Worm (Caenorhabditis elegans) whole organism, L4 larva: ENCODE measurements around the gene T14G12.12.

Experiments used
- T20F7.1 ChIP-seq: fragments of 200-800 bp; sonication (Bioruptor generic); optimal IDR thresholded peaks from 2 replicates; lab custom pipeline; 2018; ENCODE audit warnings: mild to moderate bottlenecking, missing genetic modification characterization, missing compliant biosample characterization
- Y105C5A.15 ChIP-seq: fragments of 200-800 bp; sonication (Bioruptor generic); IDR thresholded peaks from 2 replicates; pipeline ENCODE4 v1.3.6; 2022; ENCODE audit warnings: missing genetic modification characterization, missing compliant biosample characterization
- ZK546.5 ChIP-seq, 2 experiments: sonication (generic microtip); optimal IDR thresholded peaks; 2 replicates each; lab custom pipeline; 2017; ENCODE audit warnings: missing biosample characterization in 2 of 2, missing genetic modification characterization in 2 of 2
- daf-12 ChIP-seq: fragments of 150-350 bp; optimal IDR thresholded peaks from 2 replicates; lab custom pipeline; 2014; ENCODE audit warnings: missing biosample characterization, missing genetic modification reagents, missing genetic modification characterization
- daf-16 ChIP-seq, 3 experiments: sonication (generic microtip); optimal IDR thresholded peaks; 2 replicates each; lab custom pipeline; 2016 to 2017; ENCODE audit warnings: missing genetic modification characterization in 3 of 3, missing genetic modification reagents in 3 of 3, mild to moderate bottlenecking in 2 of 3, missing compliant biosample characterization in 2 of 3, missing biosample characterization in 1 of 3, moderate library complexity in 1 of 3
- dmd-8 ChIP-seq: fragments of 200-800 bp; sonication (Bioruptor generic); IDR thresholded peaks from 2 replicates; pipeline ENCODE4 v1.3.6; 2022; ENCODE audit warnings: missing genetic modification characterization, missing compliant biosample characterization
- dmd-9 ChIP-seq: fragments of 200-800 bp; sonication (Bioruptor generic); IDR thresholded peaks from 2 replicates; pipeline ENCODE4 v1.3.6; 2022; ENCODE audit warnings: missing genetic modification reagents, missing genetic modification characterization, missing compliant biosample characterization
- dve-1 ChIP-seq: sonication (generic microtip); optimal IDR thresholded peaks from 2 replicates; lab custom pipeline; 2017; ENCODE audit warnings: antibody characterized with exemption, mild to moderate bottlenecking, missing genetic modification characterization, missing compliant biosample characterization; ENCODE audit not compliant: insufficient read depth
- egl-43 ChIP-seq: fragments of 200-800 bp; sonication (Bioruptor generic); IDR thresholded peaks from 2 replicates; pipeline ENCODE4 v1.3.6; 2022; ENCODE audit warnings: missing genetic modification reagents, missing genetic modification characterization, missing compliant biosample characterization
- fos-1 ChIP-seq: fragments of 150-350 bp; optimal IDR thresholded peaks from 2 replicates; lab custom pipeline; 2014; ENCODE audit warnings: missing biosample characterization, missing genetic modification characterization
- gei-8 ChIP-seq: fragments of 200-800 bp; sonication (Bioruptor generic); optimal IDR thresholded peaks from 2 replicates; lab custom pipeline; 2018; ENCODE audit warnings: mild to moderate bottlenecking, missing genetic modification characterization, missing compliant biosample characterization
- hlh-30 ChIP-seq: sonication (generic microtip); optimal IDR thresholded peaks from 2 replicates; lab custom pipeline; 2017; ENCODE audit warnings: antibody characterized with exemption, mild to moderate bottlenecking, missing genetic modification characterization, missing compliant biosample characterization; ENCODE audit not compliant: insufficient read depth
- lim-7 ChIP-seq: fragments of 200-800 bp; sonication (Bioruptor generic); IDR thresholded peaks from 2 replicates; pipeline ENCODE4 v1.3.6; 2022; ENCODE audit warnings: missing genetic modification characterization, missing compliant biosample characterization
- madf-9 ChIP-seq: fragments of 200-800 bp; sonication (Bioruptor generic); conservative IDR thresholded peaks from 2 replicates; pipeline ENCODE4 v1.3.6; 2022; ENCODE audit warnings: missing genetic modification reagents, missing genetic modification characterization, missing compliant biosample characterization
- mdl-1 ChIP-seq, 2 experiments: fragments of 150-350 bp in 1 of 2; sonication (generic microtip) in 1 of 2; optimal IDR thresholded peaks; 2 replicates each; lab custom pipeline; 2014 to 2017; ENCODE audit warnings: missing biosample characterization in 2 of 2, missing genetic modification characterization in 2 of 2
- nhr-10 ChIP-seq: fragments of 150-350 bp; optimal IDR thresholded peaks from 2 replicates; lab custom pipeline; 2014; ENCODE audit warnings: missing biosample characterization, missing genetic modification characterization
- nhr-11 ChIP-seq: fragments of 150-350 bp; optimal IDR thresholded peaks from 2 replicates; lab custom pipeline; 2014; ENCODE audit warnings: missing biosample characterization, missing genetic modification characterization
- nhr-28 ChIP-seq: fragments of 150-350 bp; optimal IDR thresholded peaks from 2 replicates; lab custom pipeline; 2014; ENCODE audit warnings: missing biosample characterization, missing genetic modification characterization
- nhr-42 ChIP-seq: fragments of 200-800 bp; sonication (Bioruptor generic); IDR thresholded peaks from 2 replicates; pipeline ENCODE4 v1.3.6; 2022; ENCODE audit warnings: missing genetic modification characterization, missing compliant biosample characterization
- php-3 ChIP-seq: fragments of 200-800 bp; sonication (Bioruptor generic); IDR thresholded peaks from 2 replicates; pipeline ENCODE4 v1.3.6; 2022; ENCODE audit warnings: missing genetic modification reagents, missing genetic modification characterization, missing compliant biosample characterization
- rbr-2 ChIP-seq: sonication (generic microtip); optimal IDR thresholded peaks from 2 replicates; lab custom pipeline; 2016; ENCODE audit warnings: missing genotype, missing genetic modification characterization, missing compliant biosample characterization
- set-16 ChIP-seq: fragments of 200-800 bp; sonication (Bioruptor generic); IDR thresholded peaks from 2 replicates; pipeline ENCODE4 v1.3.6; 2022; ENCODE audit warnings: missing genetic modification reagents, missing genetic modification characterization, missing compliant biosample characterization
- skn-1 ChIP-seq: fragments of 150-350 bp; optimal IDR thresholded peaks from 2 replicates; lab custom pipeline; 2014; ENCODE audit warnings: missing biosample characterization, missing genetic modification characterization
- snpc-1.2 ChIP-seq: fragments of 200-800 bp; sonication (Bioruptor generic); IDR thresholded peaks from 2 replicates; pipeline ENCODE4 v1.3.6; 2022; ENCODE audit warnings: missing genetic modification reagents, missing genetic modification characterization, missing compliant biosample characterization
- unc-130 ChIP-seq: sonication (generic microtip); optimal IDR thresholded peaks from 2 replicates; lab custom pipeline; 2016; ENCODE audit warnings: missing genetic modification reagents, missing genetic modification characterization, missing compliant biosample characterization
- unc-62 ChIP-seq, 3 experiments: fragments of 150-350 bp in 1 of 3; sonication (generic microtip); optimal IDR thresholded peaks in 2 of 3; peaks in 1 of 3; 1 replicate in 1 of 3; 2 replicates in 2 of 3; lab custom pipeline; 2014 to 2017; ENCODE audit warnings: missing biosample characterization in 3 of 3, missing genetic modification characterization in 3 of 3, missing genetic modification reagents in 3 of 3, missing genotype in 1 of 3
- zfp-3 ChIP-seq: fragments of 200-800 bp; sonication (Bioruptor generic); conservative IDR thresholded peaks from 2 replicates; pipeline ENCODE4 v1.3.6; 2022; ENCODE audit warnings: missing genetic modification reagents, missing genetic modification characterization, missing compliant biosample characterization
- zip-2 ChIP-seq: fragments of 150-350 bp; optimal IDR thresholded peaks from 2 replicates; lab custom pipeline; 2014; ENCODE audit warnings: missing biosample characterization, missing genetic modification characterization
- ztf-11 ChIP-seq: fragments of 150-350 bp; optimal IDR thresholded peaks from 2 replicates; lab custom pipeline; 2014; ENCODE audit warnings: missing biosample characterization, missing genetic modification characterization
- ztf-7 ChIP-seq: fragments of 150-350 bp; optimal IDR thresholded peaks from 2 replicates; lab custom pipeline; 2014; ENCODE audit warnings: missing biosample characterization, missing genetic modification characterization

The T14G12.12 gene

ce11 chrX:3728970-3729369, 29.3 kb downstream of the T14G12.12 start, which contains the start of gene aex-4 (continued):
- peak; percentile 6 for TF ChIP-seq T20F7.1 (GFP tag; lab: Kevin White, UChicago)

- TF ChIP-seq gei-8 (GFP tag; lab: Kevin White, UChicago) = no peak
- TF ChIP-seq ztf-7 (tag; lab: Kevin White, UChicago) = no peak
- no peak for TF ChIP-seq nhr-28 (tag; lab: Kevin White, UChicago)
- TF ChIP-seq ztf-11 (tag; lab: Kevin White, UChicago) = no peak
- no peak for TF ChIP-seq nhr-42 (GFP tag; lab: Robert Waterston, UW)
- TF ChIP-seq dve-1 (tag; lab: Kevin White, UChicago) = no peak
These were observed 31.0 kb downstream of the T14G12.12 start, which contains the start of gene nlp-1 for ce11 chrX:3727274-3727673. TSS of gene nlp-1 (plus strand) at chrX:3727574.

DNA sequence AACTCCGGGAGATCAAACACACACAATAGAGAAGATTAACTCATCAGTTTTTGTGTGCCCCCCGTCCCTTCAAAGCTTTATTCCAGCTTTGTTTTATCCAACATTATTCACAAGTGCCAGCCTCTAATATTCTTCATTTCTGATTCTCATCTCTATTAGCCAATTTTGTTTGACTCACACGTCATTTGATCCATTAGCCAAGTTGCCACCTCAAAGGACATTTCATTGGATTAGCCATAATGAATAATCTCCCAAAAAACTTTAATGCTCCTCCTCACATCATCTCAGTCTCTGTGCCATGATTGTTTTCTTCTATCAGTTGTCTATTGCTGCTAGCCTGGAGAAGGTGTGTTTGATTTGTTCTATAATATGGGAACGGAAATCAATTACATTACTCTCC, 32.9 kb downstream of the T14G12.12 start:
- TF ChIP-seq nhr-10 (tag; lab: Kevin White, UChicago) (no peak), egl-43 (no peak), fos-1 (tag; lab: Kevin White, UChicago) (no peak), daf-12 (tag; lab: Kevin White, UChicago) (no peak), hlh-30 (tag; lab: Kevin White, UChicago) (no peak), nhr-11 (tag; lab: Kevin White, UChicago) (no peak), madf-9 (GFP tag; lab: Robert Waterston, UW) (no peak), nhr-28 (tag; lab: Kevin White, UChicago) (no peak), php-3 (GFP tag; lab: Robert Waterston, UW) (no peak), rbr-2 (tag; lab: Kevin White, UChicago) (no peak), lim-7 (GFP tag; lab: Robert Waterston, UW) (no peak), nhr-42 (GFP tag; lab: Robert Waterston, UW) (no peak), ZK546.5 (tag; optimal IDR thresholded peaks at IDR 0.05; lab: Kevin White, UChicago) (no peak), skn-1 (no peak), zip-2 (tag; lab: Kevin White, UChicago) (no peak), zfp-3 (no peak), dmd-8 (GFP tag; lab: Robert Waterston, UW) (no peak), daf-16 (GFP tag; optimal IDR thresholded peaks at IDR 0.05; lab: Kevin White, UChicago) (no peak), daf-16 (tag; optimal IDR thresholded peaks at IDR 0.05; lab: Kevin White, UChicago) (no peak), mdl-1 (tag; optimal IDR thresholded peaks at IDR 0.05; lab: Kevin White, UChicago) (no peak)
- TF ChIP-seq, all 104 proteins: peak for 0

DNA sequence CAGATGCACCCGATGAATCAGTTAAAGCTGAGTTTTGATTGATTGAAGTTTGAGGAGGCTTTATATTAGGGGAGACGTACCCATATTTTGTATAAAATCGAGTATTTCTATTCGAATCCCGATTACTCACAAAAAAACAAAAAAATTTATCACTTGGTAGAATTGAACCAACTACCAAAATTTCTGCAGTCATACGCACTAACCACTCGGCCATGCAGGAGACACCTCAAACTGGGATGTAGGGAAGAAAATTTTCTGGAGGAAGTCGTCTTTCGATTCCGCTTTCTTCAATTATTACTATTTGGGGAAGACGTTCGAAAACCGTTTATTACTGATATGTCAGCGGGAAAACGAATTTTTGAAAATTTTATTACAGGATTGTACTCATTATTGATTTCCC, 35.7 kb downstream of the T14G12.12 start:
- TF ChIP-seq lim-7 (GFP tag; lab: Robert Waterston, UW) (peak; percentile 62), dmd-8 (GFP tag; lab: Robert Waterston, UW) (0 out of 2 replicates have a peak, but pooled peaks have one; percentile 38), snpc-1.2 (peak; percentile 38; the same call in 1 of the 2 replicates), Y105C5A.15 (0 out of 2 replicates have a peak, but pooled peaks have one; percentile 36)

- TF ChIP-seq unc-62 (GFP tag; optimal IDR thresholded peaks at IDR 0.05 in 1 of 2; lab: Kevin White, UChicago) (peak in 1 of 2 experiments; percentile 93), unc-62 (tag; optimal IDR thresholded peaks at IDR 0.05; lab: Kevin White, UChicago) (no peak), unc-130 (no peak)
These were observed 42.5 kb downstream of the T14G12.12 start for ce11 chrX:3715835-3716234.

DNA sequence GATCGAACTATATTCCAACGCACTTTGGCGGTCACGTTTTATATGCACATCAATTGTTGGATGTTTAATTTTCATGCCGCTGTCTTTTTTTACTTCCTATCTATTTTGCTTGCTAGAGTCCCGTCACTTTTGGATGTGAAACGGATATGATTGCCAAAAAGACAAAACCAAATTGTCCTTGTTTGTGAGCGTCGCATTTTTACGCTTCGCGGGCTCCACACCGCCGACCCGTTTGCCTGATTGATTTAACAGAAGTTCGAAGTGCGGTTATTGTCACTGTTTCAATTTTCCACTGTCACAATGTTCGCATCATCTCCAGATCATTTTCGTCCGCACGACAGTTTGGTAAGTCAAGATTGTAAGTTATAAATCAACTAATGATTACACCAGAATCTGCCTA, 43.5 kb downstream of the T14G12.12 start, which contains the start of gene C01C4.2:
TSS of gene C01C4.2 (plus strand) at position 301 of the 400 bp plus-strand sequence.
- TF ChIP-seq set-16 (no peak), dmd-9 (0 out of 2 replicates have a peak, but pooled peaks have one; percentile 13)
